Worm (Caenorhabditis elegans): Measurements from ENCODE around the gene erh-1.

DNA sequence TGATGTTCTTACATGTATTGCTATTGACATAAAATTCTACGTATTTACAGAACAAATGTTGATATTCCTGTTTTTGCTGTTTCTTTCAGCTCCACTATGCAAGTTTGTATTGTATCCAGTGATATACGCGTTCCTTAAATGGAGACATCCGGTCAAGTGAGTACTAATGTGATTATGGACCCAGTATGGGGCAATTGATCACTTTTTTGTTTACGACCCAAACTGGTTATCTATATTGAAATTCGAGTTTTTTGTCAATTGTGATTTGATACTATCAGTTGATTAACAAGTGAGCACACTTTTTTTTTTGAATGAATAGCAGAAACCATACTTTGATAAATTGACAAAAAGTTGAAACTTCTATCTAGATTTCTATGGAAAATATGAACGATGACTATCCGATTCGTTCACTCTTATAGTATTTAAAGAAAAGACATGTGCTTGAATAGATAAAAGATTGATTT lies 2.9 kb upstream of the erh-1 start, which contains the start of gene T21C9.6:
- TF ChIP-seq snpc-4 (tag; optimal IDR thresholded peaks at IDR 0.05) (no peak), ama-1 (optimal IDR thresholded peaks at IDR 0.05) (no peak), fkh-10 (GFP tag; optimal IDR thresholded peaks at IDR 0.05) (no peak), irx-1 (tag; optimal IDR thresholded peaks at IDR 0.05) (no peak), lin-13 (GFP tag; optimal IDR thresholded peaks at IDR 0.05) (no peak), nhr-84 (tag; optimal IDR thresholded peaks at IDR 0.05) (no peak), snu-23 (GFP tag; optimal IDR thresholded peaks at IDR 0.05) (no peak), mdl-1 (tag; optimal IDR thresholded peaks at IDR 0.05) (no peak), zag-1 (tag; optimal IDR thresholded peaks at IDR 0.05) (no peak), unc-130 (tag; optimal IDR thresholded peaks at IDR 0.05) (no peak), nhr-28 (tag; optimal IDR thresholded peaks at IDR 0.05) (no peak), unc-62 (GFP tag; optimal IDR thresholded peaks at IDR 0.05) (no peak), nhr-11 (tag; optimal IDR thresholded peaks at IDR 0.05) (no peak)

All from whole organism, L1 larva.